Worm (Caenorhabditis elegans): ENCODE data around the gene C44H4.4.
A peak's percentile ranks its signal among the peaks of the same experiment; 100 is the strongest.

The C44H4.4 gene

ce11 chrX:14610093-14610763 lies 21.3 kb upstream of the C44H4.4 start (continued):
- TF ChIP-seq egl-27 (tag; optimal IDR thresholded peaks at IDR 0.05): no peak
- TF ChIP-seq crh-2 (tag; optimal IDR thresholded peaks at IDR 0.05): no peak
- no peak for TF ChIP-seq elt-1 (tag; optimal IDR thresholded peaks at IDR 0.05)
- TF ChIP-seq nhr-11 (tag; optimal IDR thresholded peaks at IDR 0.05): no peak
- no peak for TF ChIP-seq ceh-16 (tag; optimal IDR thresholded peaks at IDR 0.05)
- peak; percentile 24 for TF ChIP-seq blmp-1 (tag; optimal IDR thresholded peaks at IDR 0.05; ENCODE audit: insufficient read depth)
- no peak for TF ChIP-seq lin-13 (GFP tag; optimal IDR thresholded peaks at IDR 0.05)

- TF ChIP-seq nhr-129 (tag; optimal IDR thresholded peaks at IDR 0.05) (no peak), nhr-23 (tag; optimal IDR thresholded peaks at IDR 0.05) (no peak), elt-1 (tag; optimal IDR thresholded peaks at IDR 0.05) (no peak), nhr-6 (tag; optimal IDR thresholded peaks at IDR 0.05) (no peak), ceh-82 (tag; optimal IDR thresholded peaks at IDR 0.05) (no peak), ztf-11 (tag; optimal IDR thresholded peaks at IDR 0.05) (no peak)
Measured at ce11 chrX:14607770-14608169, 18.9 kb upstream of the C44H4.4 start.

ce11 chrX:14602676-14603075 lies 13.8 kb upstream of the C44H4.4 start, which contains the start of gene eor-2:
Gene eor-2 (plus strand): TSS chrX:14603017.
- TF ChIP-seq elt-1 (tag; optimal IDR thresholded peaks at IDR 0.05): no peak
- no peak for TF ChIP-seq nhr-77 (tag; optimal IDR thresholded peaks at IDR 0.05)
- peak; percentile 13 for TF ChIP-seq mab-5 (tag; optimal IDR thresholded peaks at IDR 0.05)
- peak; percentile 40 for TF ChIP-seq blmp-1 (tag; optimal IDR thresholded peaks at IDR 0.05; ENCODE audit: insufficient read depth)
- peak; percentile 86 for TF ChIP-seq sma-9 (GFP tag; optimal IDR thresholded peaks at IDR 0.05)
- TF ChIP-seq sma-9 (tag; optimal IDR thresholded peaks at IDR 0.05): no peak
- TF ChIP-seq nhr-12 (tag; optimal IDR thresholded peaks at IDR 0.05): no peak
- TF ChIP-seq F13H6.1 (tag; optimal IDR thresholded peaks at IDR 0.05): peak; percentile 83
- TF ChIP-seq ZK546.5 (tag; optimal IDR thresholded peaks at IDR 0.05): no peak
- peak; percentile 15 for TF ChIP-seq zag-1 (tag; optimal IDR thresholded peaks at IDR 0.05)
- peak; percentile 28 for TF ChIP-seq nhr-6 (tag; optimal IDR thresholded peaks at IDR 0.05)
- TF ChIP-seq elt-3 (tag; optimal IDR thresholded peaks at IDR 0.05): no peak
- TF ChIP-seq lin-13 (GFP tag; optimal IDR thresholded peaks at IDR 0.05): peak; percentile 63
- TF ChIP-seq alr-1 (tag; optimal IDR thresholded peaks at IDR 0.05): no peak
- TF ChIP-seq gmeb-1 (tag; optimal IDR thresholded peaks at IDR 0.05): peak; percentile 60
- no peak for TF ChIP-seq nhr-10 (tag; optimal IDR thresholded peaks at IDR 0.05)
- TF ChIP-seq peb-1 (tag; optimal IDR thresholded peaks at IDR 0.05): no peak
- TF ChIP-seq ztf-1 (GFP tag; conservative IDR thresholded peaks at IDR 0.05): no peak
- peak; percentile 80 for TF ChIP-seq nhr-21 (tag; optimal IDR thresholded peaks at IDR 0.05)
- no peak for TF ChIP-seq unc-39 (tag; optimal IDR thresholded peaks at IDR 0.05)
- TF ChIP-seq unc-55 (GFP tag; optimal IDR thresholded peaks at IDR 0.05): peak; percentile 45
- TF ChIP-seq mdl-1 (tag; optimal IDR thresholded peaks at IDR 0.05): peak; percentile 63 to 94
- peak; percentile 81 for TF ChIP-seq C34F6.9 (tag; optimal IDR thresholded peaks at IDR 0.05)
- no peak for TF ChIP-seq nhr-23 (tag; optimal IDR thresholded peaks at IDR 0.05)
- no peak for TF ChIP-seq ceh-82 (tag; optimal IDR thresholded peaks at IDR 0.05)
- TF ChIP-seq Y55F3AM.14 (GFP tag; optimal IDR thresholded peaks at IDR 0.05): no peak
- TF ChIP-seq lin-11 (tag; optimal IDR thresholded peaks at IDR 0.05): peak; percentile 30
- TF ChIP-seq crh-2 (tag; optimal IDR thresholded peaks at IDR 0.05): peak; percentile 87
- no peak for TF ChIP-seq dmd-4 (tag; optimal IDR thresholded peaks at IDR 0.05)
- peak in 1 of 2 experiments; percentile 70 for TF ChIP-seq lsy-2 (tag; optimal IDR thresholded peaks at IDR 0.05)
- no peak for TF ChIP-seq nhr-237 (tag; optimal IDR thresholded peaks at IDR 0.05)
- TF ChIP-seq lin-39 (tag; optimal IDR thresholded peaks at IDR 0.05): no peak
- no peak for TF ChIP-seq mbf-1 (tag; optimal IDR thresholded peaks at IDR 0.05)
- peak; percentile 65 for TF ChIP-seq ceh-16 (tag; optimal IDR thresholded peaks at IDR 0.05)
- peak; percentile 30 for TF ChIP-seq ztf-4 (tag; optimal IDR thresholded peaks at IDR 0.05)
- no peak for TF ChIP-seq unc-62 (GFP tag; optimal IDR thresholded peaks at IDR 0.05)
- TF ChIP-seq skn-1 (tag; optimal IDR thresholded peaks at IDR 0.05): no peak
- TF ChIP-seq egl-27 (tag; optimal IDR thresholded peaks at IDR 0.05): peak; percentile 76
- TF ChIP-seq sem-4 (tag; optimal IDR thresholded peaks at IDR 0.05): peak; percentile 43
- no peak for TF ChIP-seq aly-2 (tag; optimal IDR thresholded peaks at IDR 0.05)
- TF ChIP-seq nhr-25 (tag; optimal IDR thresholded peaks at IDR 0.05): peak; percentile 79
- peak; percentile 72 for TF ChIP-seq sma-3 (GFP tag; optimal IDR thresholded peaks at IDR 0.05)
- TF ChIP-seq ztf-11 (tag; optimal IDR thresholded peaks at IDR 0.05): no peak
- no peak for TF ChIP-seq R02D3.7 (tag; optimal IDR thresholded peaks at IDR 0.05)
- no peak for TF ChIP-seq nhr-11 (tag; optimal IDR thresholded peaks at IDR 0.05)
- peak; percentile 88 for TF ChIP-seq fos-1 (tag; optimal IDR thresholded peaks at IDR 0.05)
- no peak for TF ChIP-seq ama-1 (optimal IDR thresholded peaks at IDR 0.05)
- TF ChIP-seq nhr-129 (tag; optimal IDR thresholded peaks at IDR 0.05): peak; percentile 85
- TF ChIP-seq snpc-4 (tag; optimal IDR thresholded peaks at IDR 0.05): peak; percentile 77
